Worm (Caenorhabditis elegans): ENCODE data around the gene C56G2.4.

C56G2.4 gene

DNA sequence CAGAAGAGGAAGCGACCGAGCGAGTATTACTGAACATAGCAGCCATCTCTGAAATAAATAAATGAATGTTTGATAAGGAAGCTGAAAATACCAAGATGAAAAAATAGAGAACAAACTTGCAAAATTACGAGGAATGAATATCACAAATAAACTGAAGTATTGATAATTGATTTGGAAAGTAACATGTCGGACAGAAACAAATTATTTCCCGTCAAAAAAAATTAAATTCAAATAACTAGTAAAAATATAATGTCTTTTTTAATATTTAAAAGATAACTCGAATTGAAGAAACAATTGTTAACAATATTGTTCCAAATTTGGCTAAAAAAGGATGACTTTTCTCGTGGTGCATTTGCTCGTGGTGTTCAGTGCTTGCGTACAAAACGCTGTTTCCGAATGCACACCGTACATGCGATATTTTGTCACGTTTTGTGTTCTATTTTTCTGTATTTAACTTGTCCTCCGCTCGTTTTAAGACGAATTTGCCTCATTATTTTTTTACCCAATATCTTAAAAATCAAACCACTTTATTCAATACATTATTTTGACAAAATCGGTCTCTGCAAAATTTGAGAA, 10.4 kb downstream of the C56G2.4 start, which contains the start of gene rpn-13:
TSS of gene rpn-13 (minus strand) at position 51 of the 576 bp plus-strand sequence.
- TF ChIP-seq ztf-11 (tag; optimal IDR thresholded peaks at IDR 0.05) (no peak), nfya-1 (tag; optimal IDR thresholded peaks at IDR 0.05; ENCODE audit: insufficient read depth) (peak; percentile 87), skn-1 (tag; optimal IDR thresholded peaks at IDR 0.05) (peak; percentile 98), hmg-11 (tag; optimal IDR thresholded peaks at IDR 0.05) (peak; percentile 42), pha-4 (tag; optimal IDR thresholded peaks at IDR 0.05) (peak; percentile 78), lin-15B (tag; optimal IDR thresholded peaks at IDR 0.05) (peak; percentile 46), jun-1 (tag; optimal IDR thresholded peaks at IDR 0.05) (no peak), egl-5 (tag; optimal IDR thresholded peaks at IDR 0.05) (no peak), unc-39 (tag; optimal IDR thresholded peaks at IDR 0.05) (no peak), snpc-4 (tag; optimal IDR thresholded peaks at IDR 0.05) (peak; percentile 28), elt-3 (tag; optimal IDR thresholded peaks at IDR 0.05) (no peak), nhr-23 (tag; optimal IDR thresholded peaks at IDR 0.05) (peak; percentile 53), elt-1 (tag; optimal IDR thresholded peaks at IDR 0.05) (no peak), mml-1 (tag; optimal IDR thresholded peaks at IDR 0.05) (no peak), pqm-1 (tag; optimal IDR thresholded peaks at IDR 0.05) (no peak), nhr-43 (tag; optimal IDR thresholded peaks at IDR 0.05; ENCODE audit: poor library complexity, severe bottlenecking) (no peak), ama-1 (optimal IDR thresholded peaks at IDR 0.05) (peak; percentile 0), nhr-25 (tag; optimal IDR thresholded peaks at IDR 0.05) (peak; percentile 21), aly-2 (tag; optimal IDR thresholded peaks at IDR 0.05) (no peak), fkh-2 (tag; optimal IDR thresholded peaks at IDR 0.05) (no peak), elt-2 (tag; optimal IDR thresholded peaks at IDR 0.05) (peak; percentile 15)

- TF ChIP-seq fkh-2 (tag; optimal IDR thresholded peaks at IDR 0.05) (no peak), snpc-4 (tag; optimal IDR thresholded peaks at IDR 0.05) (no peak), nhr-28 (tag; optimal IDR thresholded peaks at IDR 0.05) (no peak), nhr-43 (tag; optimal IDR thresholded peaks at IDR 0.05; ENCODE audit: poor library complexity, severe bottlenecking) (no peak), nhr-237 (tag; optimal IDR thresholded peaks at IDR 0.05) (no peak), lin-39 (tag; optimal IDR thresholded peaks at IDR 0.05) (no peak), elt-2 (tag; optimal IDR thresholded peaks at IDR 0.05) (no peak), nfya-1 (tag; optimal IDR thresholded peaks at IDR 0.05; ENCODE audit: insufficient read depth) (no peak), unc-39 (tag; optimal IDR thresholded peaks at IDR 0.05) (no peak), elt-1 (tag; optimal IDR thresholded peaks at IDR 0.05) (no peak), nhr-77 (tag; optimal IDR thresholded peaks at IDR 0.05) (no peak), egl-27 (tag; optimal IDR thresholded peaks at IDR 0.05) (no peak), nhr-11 (tag; optimal IDR thresholded peaks at IDR 0.05) (no peak), elt-3 (tag; optimal IDR thresholded peaks at IDR 0.05) (no peak), R02D3.7 (tag; optimal IDR thresholded peaks at IDR 0.05) (no peak)
These were observed 11.7 kb downstream of the C56G2.4 start, which contains the start of gene C56G2.9 for ce11 chrIII:6343229-6343628. TSS of gene C56G2.9 (minus strand) at chrIII:6343329.

DNA sequence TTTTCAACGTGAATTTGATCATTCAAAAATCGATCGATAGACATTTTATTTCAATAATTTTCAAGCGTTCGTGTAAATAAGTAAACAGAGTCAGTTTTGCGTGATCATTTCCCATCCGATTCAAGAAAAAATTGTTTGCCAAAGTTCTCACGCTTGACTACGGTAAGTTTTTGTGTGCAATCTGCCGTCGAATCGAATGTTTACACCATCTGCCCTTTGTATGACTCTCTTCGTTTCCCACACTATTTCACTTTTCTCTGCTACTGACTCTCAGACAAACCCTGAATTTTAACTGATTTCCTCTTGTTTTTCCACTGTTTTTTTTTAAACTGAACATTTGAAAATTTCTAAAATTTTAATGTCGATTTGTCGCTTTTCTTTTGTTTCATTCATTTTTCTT, 13.2 kb downstream of the C56G2.4 start:
- no peak for TF ChIP-seq nhr-28 (tag; optimal IDR thresholded peaks at IDR 0.05)
- no peak for TF ChIP-seq mdl-1 (tag; optimal IDR thresholded peaks at IDR 0.05)
- no peak for TF ChIP-seq unc-39 (tag; optimal IDR thresholded peaks at IDR 0.05)
- no peak for TF ChIP-seq mml-1 (tag; optimal IDR thresholded peaks at IDR 0.05)
- peak; percentile 53 for TF ChIP-seq R02D3.7 (tag; optimal IDR thresholded peaks at IDR 0.05)
- TF ChIP-seq sea-2 (GFP tag; optimal IDR thresholded peaks at IDR 0.05): no peak
- TF ChIP-seq lin-15B (tag; optimal IDR thresholded peaks at IDR 0.05): peak; percentile 81
- no peak for TF ChIP-seq nhr-11 (tag; optimal IDR thresholded peaks at IDR 0.05)
- TF ChIP-seq fkh-10 (GFP tag; optimal IDR thresholded peaks at IDR 0.05): no peak
- TF ChIP-seq ztf-11 (tag; optimal IDR thresholded peaks at IDR 0.05): no peak
- peak; percentile 36 for TF ChIP-seq nhr-43 (tag; optimal IDR thresholded peaks at IDR 0.05; ENCODE audit: poor library complexity, severe bottlenecking)
- TF ChIP-seq hmg-11 (tag; optimal IDR thresholded peaks at IDR 0.05): peak; percentile 92
- TF ChIP-seq nhr-67 (tag; optimal IDR thresholded peaks at IDR 0.05): no peak
- TF ChIP-seq ceh-28 (tag; optimal IDR thresholded peaks at IDR 0.05): peak; percentile 47
- TF ChIP-seq zag-1 (tag; optimal IDR thresholded peaks at IDR 0.05): no peak
- TF ChIP-seq ceh-82 (tag; optimal IDR thresholded peaks at IDR 0.05): peak; percentile 54
- no peak for TF ChIP-seq aly-2 (tag; optimal IDR thresholded peaks at IDR 0.05)
- TF ChIP-seq jun-1 (tag; optimal IDR thresholded peaks at IDR 0.05): peak; percentile 72
- peak; percentile 75 for TF ChIP-seq lsy-12 (tag; optimal IDR thresholded peaks at IDR 0.05)
- TF ChIP-seq fkh-2 (tag; optimal IDR thresholded peaks at IDR 0.05): no peak
- no peak for TF ChIP-seq daf-12 (tag; optimal IDR thresholded peaks at IDR 0.05)
- TF ChIP-seq pha-4 (tag; optimal IDR thresholded peaks at IDR 0.05): peak; percentile 95
- no peak for TF ChIP-seq egl-27 (tag; optimal IDR thresholded peaks at IDR 0.05)
- TF ChIP-seq tbx-2 (tag; optimal IDR thresholded peaks at IDR 0.05): peak; percentile 35
- no peak for TF ChIP-seq nhr-237 (tag; optimal IDR thresholded peaks at IDR 0.05)
- TF ChIP-seq elt-3 (tag; optimal IDR thresholded peaks at IDR 0.05): no peak
- TF ChIP-seq elt-1 (tag; optimal IDR thresholded peaks at IDR 0.05): no peak
- peak; percentile 81 for TF ChIP-seq snpc-4 (tag; optimal IDR thresholded peaks at IDR 0.05)
- peak; percentile 32 for TF ChIP-seq skn-1 (tag; optimal IDR thresholded peaks at IDR 0.05)
- no peak for TF ChIP-seq ceh-16 (tag; optimal IDR thresholded peaks at IDR 0.05)
- TF ChIP-seq pqm-1 (tag; optimal IDR thresholded peaks at IDR 0.05): peak; percentile 36
- TF ChIP-seq lin-39 (tag; optimal IDR thresholded peaks at IDR 0.05): peak; percentile 52
- peak; percentile 54 for TF ChIP-seq elt-2 (tag; optimal IDR thresholded peaks at IDR 0.05)
- TF ChIP-seq ztf-4 (tag; optimal IDR thresholded peaks at IDR 0.05): no peak
- no peak for TF ChIP-seq fos-1 (tag; optimal IDR thresholded peaks at IDR 0.05)
- TF ChIP-seq nhr-12 (tag; optimal IDR thresholded peaks at IDR 0.05): no peak
- no peak for TF ChIP-seq egl-5 (tag; optimal IDR thresholded peaks at IDR 0.05)
- no peak for TF ChIP-seq nhr-76 (tag; optimal IDR thresholded peaks at IDR 0.05)
- TF ChIP-seq ZK546.5 (tag; optimal IDR thresholded peaks at IDR 0.05): no peak
- peak; percentile 87 for TF ChIP-seq nhr-25 (tag; optimal IDR thresholded peaks at IDR 0.05)
- TF ChIP-seq nhr-77 (tag; optimal IDR thresholded peaks at IDR 0.05): no peak
